Worm (Caenorhabditis elegans): ENCODE data around the gene F43C11.11.

The F43C11.11 gene

DNA sequence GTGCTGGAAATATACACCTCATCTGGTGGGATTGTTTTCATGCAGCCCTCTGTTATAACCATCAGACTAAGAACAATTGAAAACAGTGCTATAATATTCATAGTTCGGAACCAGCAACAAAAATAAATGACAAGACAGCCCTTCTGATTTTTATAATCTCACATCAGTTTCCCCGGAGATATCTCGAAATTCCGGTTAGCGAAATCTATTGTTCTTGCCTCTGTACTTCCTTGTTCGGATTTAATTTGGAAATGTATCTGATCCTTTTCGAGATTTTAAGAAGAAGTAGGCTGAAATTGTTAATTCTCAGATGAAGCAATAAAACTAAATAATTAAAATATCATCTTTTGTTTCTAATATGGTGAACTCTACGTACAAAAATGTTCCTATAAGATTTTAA, at the start of gene F43C11.11:
Gene F43C11.11, minus strand, starts transcription at position 101 of the 400 bp plus-strand sequence.
- TF ChIP-seq dao-5 (tag; optimal IDR thresholded peaks at IDR 0.05) (no peak), him-1 (tag; optimal IDR thresholded peaks at IDR 0.05) (no peak), W03F9.2 (tag; optimal IDR thresholded peaks at IDR 0.05) (no peak)

DNA sequence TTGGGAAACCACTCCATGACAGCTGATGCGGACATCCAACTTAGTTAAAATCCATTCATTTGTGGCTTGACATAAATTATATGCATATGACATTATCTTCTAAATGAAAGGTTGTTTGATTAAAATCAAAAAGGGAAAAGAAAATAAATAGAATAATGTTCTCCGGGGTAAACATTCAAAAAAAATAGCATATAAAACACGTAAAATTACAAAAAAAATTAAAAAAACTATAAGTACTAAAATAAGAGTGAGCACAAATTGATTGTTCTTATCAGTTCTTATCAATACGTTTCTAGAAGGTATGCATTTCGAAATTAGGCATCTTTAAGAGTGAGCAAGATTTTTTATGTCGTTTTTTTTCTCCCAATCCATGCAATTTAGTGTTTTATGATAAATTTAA, 49.1 kb upstream of the F43C11.11 start, which contains the start of gene fbxa-182:
Gene fbxa-182, minus strand, starts transcription at position 101 of the 400 bp plus-strand sequence.
- TF ChIP-seq him-1 (tag; optimal IDR thresholded peaks at IDR 0.05) (no peak), dao-5 (tag; optimal IDR thresholded peaks at IDR 0.05) (no peak), W03F9.2 (tag; optimal IDR thresholded peaks at IDR 0.05) (no peak)

DNA sequence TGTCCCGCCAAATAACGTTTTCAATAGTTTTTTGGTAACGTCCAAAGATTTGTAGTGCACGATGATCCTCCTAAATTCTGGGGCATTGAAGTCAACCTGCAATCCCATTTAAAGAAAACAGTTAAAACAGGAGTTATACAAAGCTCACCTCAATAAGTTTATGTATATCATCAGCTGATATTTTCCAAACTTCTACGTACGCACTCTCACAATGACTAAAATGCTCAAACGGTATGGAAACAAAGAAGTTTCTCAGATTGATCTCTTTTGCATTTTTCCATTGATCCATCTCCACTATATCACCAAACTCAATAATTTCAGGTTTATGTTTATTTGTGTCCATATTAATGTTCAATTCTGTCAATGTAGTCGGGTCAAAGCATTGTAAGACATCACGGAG, 48.0 kb upstream of the F43C11.11 start:
- TF ChIP-seq dao-5 (tag; optimal IDR thresholded peaks at IDR 0.05) (no peak), him-1 (tag; optimal IDR thresholded peaks at IDR 0.05) (no peak), W03F9.2 (tag; optimal IDR thresholded peaks at IDR 0.05) (no peak)

- no peak for TF ChIP-seq W03F9.2 (tag; optimal IDR thresholded peaks at IDR 0.05)
- TF ChIP-seq dao-5 (tag; optimal IDR thresholded peaks at IDR 0.05), result no peak
- TF ChIP-seq him-1 (tag; optimal IDR thresholded peaks at IDR 0.05), result no peak
These were observed 47.5 kb upstream of the F43C11.11 start for ce11 chrII:2411093-2411492.

DNA sequence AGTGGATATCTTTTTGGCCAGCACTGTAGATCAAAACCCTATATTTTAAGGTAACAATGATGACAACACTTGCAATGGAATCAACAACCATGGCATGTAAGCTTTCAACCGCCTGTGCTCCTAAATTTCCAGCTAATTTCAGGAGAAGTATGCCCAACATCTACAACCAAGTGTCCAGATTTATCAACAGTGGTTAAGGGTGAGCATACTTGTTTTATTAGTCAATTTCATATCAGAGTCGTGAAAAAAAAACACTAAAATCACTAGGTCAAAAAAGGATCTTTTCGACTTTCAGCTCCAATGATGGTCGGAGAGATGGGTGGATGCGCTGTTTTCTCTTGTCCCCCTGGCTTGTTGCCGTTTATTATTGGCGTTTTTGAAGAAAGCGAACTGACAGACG, 40.4 kb upstream of the F43C11.11 start, which contains the start of gene F16G10.1:
Gene F16G10.1, plus strand, starts transcription at position 301 of the 400 bp plus-strand sequence.
- TF ChIP-seq dao-5 (tag; optimal IDR thresholded peaks at IDR 0.05), result no peak
- no peak for TF ChIP-seq W03F9.2 (tag; optimal IDR thresholded peaks at IDR 0.05)
- no peak for TF ChIP-seq him-1 (tag; optimal IDR thresholded peaks at IDR 0.05)

DNA sequence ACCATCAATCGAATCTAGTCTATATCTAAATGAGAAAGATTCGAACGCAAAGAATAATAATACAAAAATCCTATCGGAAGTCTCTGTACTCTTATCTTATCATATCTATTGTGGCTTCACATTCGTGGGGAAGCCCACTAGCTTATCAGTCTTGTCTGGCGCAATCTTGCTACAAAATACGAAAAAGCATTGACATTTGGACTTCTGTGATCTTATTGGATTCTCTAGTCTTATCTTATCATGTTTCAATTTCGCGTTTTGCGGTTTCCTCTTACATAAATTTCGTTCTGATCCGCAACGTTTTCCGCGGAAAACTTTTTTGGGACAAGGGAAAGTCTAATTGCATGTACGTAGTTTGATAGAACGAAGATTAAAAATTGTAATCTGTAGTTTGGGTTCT, 36.2 kb upstream of the F43C11.11 start:
- no peak for TF ChIP-seq W03F9.2 (tag; optimal IDR thresholded peaks at IDR 0.05)
- no peak for TF ChIP-seq dao-5 (tag; optimal IDR thresholded peaks at IDR 0.05)
- no peak for TF ChIP-seq him-1 (tag; optimal IDR thresholded peaks at IDR 0.05)

DNA sequence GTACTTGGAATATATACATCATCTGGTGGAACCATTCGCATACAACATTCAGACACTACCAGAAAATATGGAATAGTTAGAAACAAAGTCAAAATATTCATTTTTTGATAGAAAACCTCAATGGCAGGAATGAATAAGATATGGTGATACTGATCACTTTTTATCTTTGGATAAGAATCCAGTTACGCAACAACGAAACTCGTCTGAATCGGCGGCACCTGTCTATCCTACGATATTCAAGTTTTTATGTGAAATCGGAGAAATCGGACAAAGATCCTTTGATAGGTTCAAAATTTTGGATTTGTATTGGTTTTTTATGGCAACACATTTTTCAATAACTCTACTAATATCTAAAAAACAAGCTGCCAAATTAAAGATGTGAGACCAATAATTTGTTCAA, 35.3 kb upstream of the F43C11.11 start, which contains the start of gene F16G10.14:
Gene F16G10.14, minus strand, starts transcription at position 101 of the 400 bp plus-strand sequence.
- no peak for TF ChIP-seq him-1 (tag; optimal IDR thresholded peaks at IDR 0.05)
- TF ChIP-seq dao-5 (tag; optimal IDR thresholded peaks at IDR 0.05), result no peak
- TF ChIP-seq W03F9.2 (tag; optimal IDR thresholded peaks at IDR 0.05), result no peak

DNA sequence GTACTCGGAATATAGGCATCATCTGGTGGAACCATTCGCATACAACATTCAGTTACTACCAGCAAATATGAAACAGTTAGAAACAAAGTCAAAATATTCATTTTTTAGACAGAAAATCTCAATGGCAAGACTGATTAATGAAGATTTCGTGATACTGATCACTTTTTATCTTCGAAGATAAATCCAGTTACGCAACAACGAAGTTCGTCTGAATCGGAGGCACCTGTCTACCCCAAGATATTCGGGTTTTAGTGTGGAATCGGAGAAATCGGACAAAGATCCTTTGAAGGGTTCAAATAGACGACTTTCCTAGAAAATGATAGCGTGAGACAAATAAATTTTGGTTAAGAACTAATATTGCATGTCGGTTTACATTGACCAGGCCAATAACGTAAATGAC, 32.3 kb upstream of the F43C11.11 start, which contains the start of gene F16G10.13:
Gene F16G10.13, minus strand, starts transcription at position 101 of the 400 bp plus-strand sequence.
- no peak for TF ChIP-seq dao-5 (tag; optimal IDR thresholded peaks at IDR 0.05)
- TF ChIP-seq W03F9.2 (tag; optimal IDR thresholded peaks at IDR 0.05), result no peak
- TF ChIP-seq him-1 (tag; optimal IDR thresholded peaks at IDR 0.05), result no peak

DNA sequence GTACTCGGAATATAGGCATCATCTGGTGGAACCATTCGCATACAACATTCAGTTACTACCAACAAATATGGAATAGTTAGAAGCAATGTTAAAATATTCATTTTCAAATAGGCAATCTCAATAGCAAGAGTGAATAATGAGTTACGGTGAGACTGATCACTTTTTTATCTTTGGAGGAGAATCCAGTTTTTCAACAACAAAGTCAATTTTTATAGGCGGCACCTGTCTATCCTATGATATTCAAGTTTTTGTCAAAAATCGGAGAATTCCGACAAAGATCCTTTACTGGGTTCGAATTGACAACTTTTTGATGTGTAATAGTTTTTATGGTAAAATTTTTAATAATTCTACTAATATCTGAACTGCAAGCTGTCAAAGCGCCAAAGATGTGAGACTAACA, 30.2 kb upstream of the F43C11.11 start, which contains the start of gene F16G10.11:
Gene F16G10.11, minus strand, starts transcription at position 101 of the 400 bp plus-strand sequence.
- TF ChIP-seq W03F9.2 (tag; optimal IDR thresholded peaks at IDR 0.05) (no peak), him-1 (tag; optimal IDR thresholded peaks at IDR 0.05) (no peak), dao-5 (tag; optimal IDR thresholded peaks at IDR 0.05) (no peak)

ce11 chrII:2390884-2391283, 27.3 kb upstream of the F43C11.11 start, which contains the start of gene F16G10.10:
F16G10.10 (minus strand) TSS chrII:2390984.
- no peak for TF ChIP-seq W03F9.2 (tag; optimal IDR thresholded peaks at IDR 0.05)
- no peak for TF ChIP-seq him-1 (tag; optimal IDR thresholded peaks at IDR 0.05)
- TF ChIP-seq dao-5 (tag; optimal IDR thresholded peaks at IDR 0.05), result no peak

DNA sequence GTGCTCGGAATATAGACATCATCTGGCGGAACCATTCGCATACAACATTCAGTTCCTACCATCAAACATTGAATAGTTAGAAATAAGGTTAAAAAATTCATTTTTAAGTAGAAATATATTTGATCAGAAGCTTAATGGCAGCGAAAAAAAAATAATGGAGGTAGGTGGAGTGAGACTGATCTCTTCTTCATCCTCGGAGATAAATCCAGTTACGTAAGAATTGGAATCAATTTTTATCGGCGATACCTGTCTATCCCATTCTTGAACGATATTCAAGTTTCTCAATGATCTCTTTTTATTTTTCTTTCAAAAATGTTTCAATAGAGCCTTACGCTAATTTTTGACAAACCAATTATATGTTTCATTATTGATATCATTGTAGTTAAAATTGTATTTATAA, 21.9 kb upstream of the F43C11.11 start, which contains the start of gene F16G10.9:
Gene F16G10.9, minus strand, starts transcription at position 101 of the 400 bp plus-strand sequence.
- TF ChIP-seq him-1 (tag; optimal IDR thresholded peaks at IDR 0.05), result no peak
- no peak for TF ChIP-seq dao-5 (tag; optimal IDR thresholded peaks at IDR 0.05)
- no peak for TF ChIP-seq W03F9.2 (tag; optimal IDR thresholded peaks at IDR 0.05)

ce11 chrII:2383334-2383733, 19.8 kb upstream of the F43C11.11 start, which contains the start of gene F16G10.8:
F16G10.8 (minus strand) TSS chrII:2383434.
- TF ChIP-seq him-1 (tag; optimal IDR thresholded peaks at IDR 0.05) (no peak), dao-5 (tag; optimal IDR thresholded peaks at IDR 0.05) (no peak), W03F9.2 (tag; optimal IDR thresholded peaks at IDR 0.05) (no peak)

ce11 chrII:2380174-2380573, 16.6 kb upstream of the F43C11.11 start, which contains the start of gene F16G10.7:
F16G10.7 (minus strand) TSS chrII:2380274.
- TF ChIP-seq dao-5 (tag; optimal IDR thresholded peaks at IDR 0.05) (no peak), W03F9.2 (tag; optimal IDR thresholded peaks at IDR 0.05) (no peak), him-1 (tag; optimal IDR thresholded peaks at IDR 0.05) (no peak)

- no peak for TF ChIP-seq him-1 (tag; optimal IDR thresholded peaks at IDR 0.05)
- no peak for TF ChIP-seq dao-5 (tag; optimal IDR thresholded peaks at IDR 0.05)
- no peak for TF ChIP-seq W03F9.2 (tag; optimal IDR thresholded peaks at IDR 0.05)
These were observed 16.1 kb upstream of the F43C11.11 start for ce11 chrII:2379673-2380072.
